Worm (Caenorhabditis elegans) whole organism, young adult: Measurements from ENCODE around the gene F35A5.2.

ENCODE experiments used
- attf-3 ChIP-seq: fragments of 200-800 bp; sonication (Bioruptor generic); conservative IDR thresholded peaks from 2 replicates; pipeline ENCODE4 v1.3.6; 2022; ENCODE audit warnings: missing genetic modification reagents, missing genetic modification characterization, missing compliant biosample characterization
- repo-1 ChIP-seq: sonication (generic microtip); optimal IDR thresholded peaks from 2 replicates; lab custom pipeline; 2017; ENCODE audit warnings: mild to moderate bottlenecking, missing genetic modification characterization, missing compliant biosample characterization
- sea-2 ChIP-seq: fragments of 200-800 bp; sonication (Bioruptor generic); IDR thresholded peaks from 2 replicates; pipeline ENCODE4 v1.3.6; 2022; ENCODE audit warnings: missing genetic modification characterization, missing compliant biosample characterization

DNA sequence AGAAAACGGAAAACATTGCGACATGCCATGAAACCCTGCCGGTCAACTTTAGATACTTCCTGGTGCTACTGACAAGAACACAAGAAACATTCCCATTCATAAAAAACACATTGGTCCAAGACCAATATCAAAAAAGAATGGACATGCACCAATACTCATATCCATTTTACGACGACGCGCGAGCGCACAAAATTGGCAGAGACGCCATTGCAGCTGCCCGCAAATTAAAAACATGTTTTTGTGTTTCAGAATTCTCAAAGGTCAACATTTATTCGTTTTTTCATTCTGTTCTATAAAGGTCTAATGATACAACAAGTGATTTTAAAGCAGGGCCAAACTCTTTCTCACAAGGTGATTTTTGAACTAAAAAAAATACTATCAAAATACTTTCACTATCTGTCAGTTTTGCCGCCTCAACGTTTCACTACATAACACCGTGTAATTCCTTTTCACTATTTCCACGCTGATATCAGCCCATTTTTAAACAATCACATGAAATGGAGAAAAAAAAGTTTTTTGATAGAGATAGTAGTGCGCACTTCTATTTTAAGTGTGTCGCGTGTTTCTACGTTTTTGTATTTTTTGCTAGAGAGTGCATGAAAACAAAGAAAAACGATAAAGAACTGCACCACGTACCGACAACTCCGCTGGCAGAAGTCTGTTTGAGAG, 14.1 kb downstream of the F35A5.2 start:
- no peak for TF ChIP-seq sea-2
- TF ChIP-seq attf-3 (GFP tag; lab: Robert Waterston, UW): no peak
- no peak for TF ChIP-seq repo-1 (tag; lab: Kevin White, UChicago)
